Worm (Caenorhabditis elegans) whole organism, L4 larva: ENCODE measurements around the gene F20B6.4.
A peak's percentile ranks its signal among the peaks of the same experiment; 100 is the strongest.

ENCODE experiments used
- D1046.2 ChIP-seq: fragments of 200-800 bp; sonication (Bioruptor generic); IDR thresholded peaks from 2 replicates; pipeline ENCODE4 v1.3.6; 2022; ENCODE audit warnings: missing genetic modification characterization, missing compliant biosample characterization
- F10B5.3 ChIP-seq: sonication (generic microtip); optimal IDR thresholded peaks from 2 replicates; lab custom pipeline; 2016; ENCODE audit warnings: mild to moderate bottlenecking, missing genetic modification characterization, missing compliant biosample characterization
- F26F4.8 ChIP-seq: fragments of 200-800 bp; sonication (Bioruptor generic); conservative IDR thresholded peaks from 2 replicates; pipeline ENCODE4 v1.3.6; 2022; ENCODE audit warnings: missing genetic modification characterization, missing compliant biosample characterization
- F44E2.7 ChIP-seq: fragments of 200-800 bp; sonication (Bioruptor generic); IDR thresholded peaks from 2 replicates; pipeline ENCODE4 v2.1.2; 2022; ENCODE audit warnings: missing genetic modification characterization, missing compliant biosample characterization
- Y48G9A.11 ChIP-seq: fragments of 200-800 bp; sonication (Bioruptor generic); IDR thresholded peaks from 2 replicates; pipeline ENCODE4 v1.3.6; 2022; ENCODE audit warnings: missing genetic modification reagents, missing genetic modification characterization, missing compliant biosample characterization
- aha-1 ChIP-seq: fragments of 150-350 bp; peaks from one replicate; lab custom pipeline; 2014; ENCODE audit warnings: missing biosample characterization, missing genetic modification characterization
- attf-4 ChIP-seq: sonication (generic microtip); optimal IDR thresholded peaks from 3 replicates; lab custom pipeline; 2017; ENCODE audit warnings: missing biosample characterization, missing genetic modification characterization
- ceh-20 ChIP-seq: fragments of 200-800 bp; sonication (Bioruptor generic); IDR thresholded peaks from 2 replicates; pipeline ENCODE4 v1.3.6; 2022; ENCODE audit warnings: missing genetic modification reagents, missing genetic modification characterization, missing compliant biosample characterization
- ceh-28 ChIP-seq: fragments of 150-350 bp; optimal IDR thresholded peaks from 2 replicates; lab custom pipeline; 2014; ENCODE audit warnings: missing biosample characterization, missing genetic modification reagents, missing genetic modification characterization
- ceh-44 ChIP-seq: fragments of 200-800 bp; sonication (Bioruptor generic); IDR thresholded peaks from 2 replicates; pipeline ENCODE4 v1.3.6; 2022; ENCODE audit warnings: missing genetic modification reagents, missing genetic modification characterization, missing compliant biosample characterization
- ceh-62 ChIP-seq: sonication (generic microtip); optimal IDR thresholded peaks from 2 replicates; lab custom pipeline; 2017; ENCODE audit warnings: missing biosample characterization, missing genetic modification characterization
- ceh-82 ChIP-seq: sonication (generic microtip); optimal IDR thresholded peaks from 2 replicates; lab custom pipeline; 2017; ENCODE audit warnings: missing biosample characterization, missing genetic modification characterization
- ces-1 ChIP-seq: fragments of 150-350 bp; sonication (generic microtip); optimal IDR thresholded peaks from 4 replicates; lab custom pipeline; 2014; ENCODE audit warnings: missing biosample characterization, missing genetic modification reagents, missing genetic modification characterization
- cey-2 ChIP-seq: sonication (generic microtip); optimal IDR thresholded peaks from 3 replicates; lab custom pipeline; 2017; ENCODE audit warnings: missing genetic modification characterization, mild to moderate bottlenecking, missing compliant biosample characterization, antibody characterized with exemption, borderline replicate concordance; ENCODE audit not compliant: insufficient read depth
- dmd-8 ChIP-seq: fragments of 200-800 bp; sonication (Bioruptor generic); IDR thresholded peaks from 2 replicates; pipeline ENCODE4 v1.3.6; 2022; ENCODE audit warnings: missing genetic modification characterization, missing compliant biosample characterization
- duxl-1 ChIP-seq: sonication (generic microtip); optimal IDR thresholded peaks from 2 replicates; lab custom pipeline; 2016; ENCODE audit warnings: mild to moderate bottlenecking, missing genetic modification characterization, moderate library complexity, missing compliant biosample characterization; ENCODE audit not compliant: poor library complexity
- egl-27 ChIP-seq: sonication (generic microtip); optimal IDR thresholded peaks from 3 replicates; lab custom pipeline; 2017; ENCODE audit warnings: missing biosample characterization, missing genetic modification reagents, missing genetic modification characterization
- gei-8 ChIP-seq: fragments of 200-800 bp; sonication (Bioruptor generic); optimal IDR thresholded peaks from 2 replicates; lab custom pipeline; 2018; ENCODE audit warnings: mild to moderate bottlenecking, missing genetic modification characterization, missing compliant biosample characterization
- jun-1 ChIP-seq: fragments of 150-350 bp; optimal IDR thresholded peaks from 2 replicates; lab custom pipeline; 2014; ENCODE audit warnings: missing biosample characterization, missing genetic modification reagents, missing genetic modification characterization
- lim-7 ChIP-seq: fragments of 200-800 bp; sonication (Bioruptor generic); IDR thresholded peaks from 2 replicates; pipeline ENCODE4 v1.3.6; 2022; ENCODE audit warnings: missing genetic modification characterization, missing compliant biosample characterization
- lin-1 ChIP-seq: fragments of 200-800 bp; sonication (Bioruptor generic); IDR thresholded peaks from 2 replicates; pipeline ENCODE4 v1.3.6; 2022; ENCODE audit warnings: missing genetic modification reagents, missing genetic modification characterization, missing compliant biosample characterization
- lin-13 ChIP-seq: fragments of 150-350 bp; optimal IDR thresholded peaks from 2 replicates; lab custom pipeline; 2014; ENCODE audit warnings: missing biosample characterization, missing genetic modification reagents, missing genetic modification characterization
- lir-3 ChIP-seq: sonication (generic microtip); optimal IDR thresholded peaks from 2 replicates; lab custom pipeline; 2016; ENCODE audit warnings: mild to moderate bottlenecking, missing genetic modification characterization, missing compliant biosample characterization
- mdt-29 ChIP-seq: fragments of 200-800 bp; sonication (Bioruptor generic); IDR thresholded peaks from 2 replicates; pipeline ENCODE4 v1.3.6; 2022; ENCODE audit warnings: missing genetic modification reagents, missing genetic modification characterization, missing compliant biosample characterization
- mes-2 ChIP-seq: sonication (generic microtip); optimal IDR thresholded peaks from 2 replicates; lab custom pipeline; 2016; ENCODE audit warnings: missing genotype, mild to moderate bottlenecking, missing genetic modification characterization, missing compliant biosample characterization; ENCODE audit not compliant: poor library complexity, severe bottlenecking
- mxl-3 ChIP-seq: fragments of 200-800 bp; sonication (Bioruptor generic); optimal IDR thresholded peaks from 2 replicates; lab custom pipeline; 2018; ENCODE audit warnings: mild to moderate bottlenecking, missing genetic modification characterization, missing compliant biosample characterization
- nhr-111 ChIP-seq: fragments of 200-800 bp; sonication (Bioruptor generic); optimal IDR thresholded peaks from 2 replicates; lab custom pipeline; 2018; ENCODE audit warnings: mild to moderate bottlenecking, missing genetic modification characterization, missing compliant biosample characterization
- nhr-25 ChIP-seq: sonication (generic microtip); optimal IDR thresholded peaks from 2 replicates; lab custom pipeline; 2017; ENCODE audit warnings: missing genetic modification characterization, mild to moderate bottlenecking, missing compliant biosample characterization, antibody characterized with exemption, moderate library complexity, borderline replicate concordance; ENCODE audit not compliant: insufficient read depth
- nhr-41 ChIP-seq: fragments of 200-800 bp; sonication (Bioruptor generic); IDR thresholded peaks from 2 replicates; pipeline ENCODE4 v1.3.6; 2022; ENCODE audit warnings: missing genetic modification reagents, missing genetic modification characterization, missing compliant biosample characterization
- nhr-48 ChIP-seq: sonication (generic microtip); optimal IDR thresholded peaks from 2 replicates; lab custom pipeline; 2016; ENCODE audit warnings: mild to moderate bottlenecking, missing genetic modification characterization, missing compliant biosample characterization
- nhr-6 ChIP-seq: fragments of 150-350 bp; optimal IDR thresholded peaks from 2 replicates; lab custom pipeline; 2014; ENCODE audit warnings: missing biosample characterization, missing genetic modification characterization
- nhr-76 ChIP-seq: fragments of 150-350 bp; optimal IDR thresholded peaks from 2 replicates; lab custom pipeline; 2014; ENCODE audit warnings: missing biosample characterization, missing genetic modification characterization
- pha-4 ChIP-seq, 2 experiments: fragments of 150-350 bp in 1 of 2; fragments of 200-800 bp in 1 of 2; sonication (Bioruptor generic) in 1 of 2; IDR thresholded peaks in 1 of 2; optimal IDR thresholded peaks in 1 of 2; 2 replicates each; pipeline versions ENCODE4 v1.3.6 to Lab custom; 2014 to 2022; ENCODE audit warnings: missing genetic modification characterization in 2 of 2, missing genetic modification reagents in 2 of 2, missing biosample characterization in 1 of 2, missing compliant biosample characterization in 1 of 2
- php-3 ChIP-seq: fragments of 200-800 bp; sonication (Bioruptor generic); IDR thresholded peaks from 2 replicates; pipeline ENCODE4 v1.3.6; 2022; ENCODE audit warnings: missing genetic modification reagents, missing genetic modification characterization, missing compliant biosample characterization
- pqm-1 ChIP-seq: sonication (generic microtip); optimal IDR thresholded peaks from 2 replicates; lab custom pipeline; 2017; ENCODE audit warnings: missing biosample characterization, missing genetic modification characterization
- saeg-2 ChIP-seq: fragments of 200-800 bp; sonication (Bioruptor generic); IDR thresholded peaks from 2 replicates; pipeline ENCODE4 v1.3.6; 2022; ENCODE audit warnings: missing genetic modification reagents, missing genetic modification characterization, missing compliant biosample characterization
- skn-1 ChIP-seq: fragments of 150-350 bp; optimal IDR thresholded peaks from 2 replicates; lab custom pipeline; 2014; ENCODE audit warnings: missing biosample characterization, missing genetic modification characterization
- snpc-4 ChIP-seq: fragments of 150-350 bp; optimal IDR thresholded peaks from 2 replicates; lab custom pipeline; 2014; ENCODE audit warnings: missing biosample characterization, missing genetic modification characterization
- tra-1 ChIP-seq: fragments of 200-800 bp; sonication (Bioruptor generic); IDR thresholded peaks from 2 replicates; pipeline ENCODE4 v1.3.6; 2022; ENCODE audit warnings: missing genetic modification reagents, missing genetic modification characterization, missing compliant biosample characterization
- unc-130 ChIP-seq: sonication (generic microtip); optimal IDR thresholded peaks from 2 replicates; lab custom pipeline; 2016; ENCODE audit warnings: missing genetic modification reagents, missing genetic modification characterization, missing compliant biosample characterization
- zfp-3 ChIP-seq: fragments of 200-800 bp; sonication (Bioruptor generic); conservative IDR thresholded peaks from 2 replicates; pipeline ENCODE4 v1.3.6; 2022; ENCODE audit warnings: missing genetic modification reagents, missing genetic modification characterization, missing compliant biosample characterization
- zip-2 ChIP-seq: fragments of 150-350 bp; optimal IDR thresholded peaks from 2 replicates; lab custom pipeline; 2014; ENCODE audit warnings: missing biosample characterization, missing genetic modification characterization

The F20B6.4 gene

ce11 chrX:4190537-4191144, 5.7 kb downstream of the F20B6.4 start, which contains the start of gene vha-12 (continued):
- TF ChIP-seq zip-2 (tag; lab: Kevin White, UChicago) (peak; percentile 53), jun-1 (tag; lab: Kevin White, UChicago) (peak; percentile 80), Y48G9A.11 (GFP tag; lab: Robert Waterston, UW) (no peak), dmd-8 (0 out of 2 replicates have a peak, but pooled peaks have one; percentile 43), attf-4 (tag; lab: Kevin White, UChicago) (no peak), nhr-48 (tag; lab: Kevin White, UChicago) (peak; percentile 80), mdt-29 (no peak)

ce11 chrX:4186656-4187055, 9.7 kb downstream of the F20B6.4 start, which contains the start of gene mrp-6:
mrp-6 (minus strand) TSS chrX:4186756.
- TF ChIP-seq D1046.2 (GFP tag; lab: Robert Waterston, UW) (no peak), nhr-25 (tag; lab: Kevin White, UChicago) (no peak), php-3 (GFP tag; lab: Robert Waterston, UW) (no peak), tra-1 (GFP tag; lab: Robert Waterston, UW) (no peak), zip-2 (tag; lab: Kevin White, UChicago) (no peak), F44E2.7 (GFP tag; lab: Robert Waterston, UW) (no peak), jun-1 (tag; lab: Kevin White, UChicago) (no peak), pqm-1 (tag; lab: Kevin White, UChicago) (no peak), lin-1 (no peak), F10B5.3 (tag; lab: Kevin White, UChicago) (no peak)

DNA sequence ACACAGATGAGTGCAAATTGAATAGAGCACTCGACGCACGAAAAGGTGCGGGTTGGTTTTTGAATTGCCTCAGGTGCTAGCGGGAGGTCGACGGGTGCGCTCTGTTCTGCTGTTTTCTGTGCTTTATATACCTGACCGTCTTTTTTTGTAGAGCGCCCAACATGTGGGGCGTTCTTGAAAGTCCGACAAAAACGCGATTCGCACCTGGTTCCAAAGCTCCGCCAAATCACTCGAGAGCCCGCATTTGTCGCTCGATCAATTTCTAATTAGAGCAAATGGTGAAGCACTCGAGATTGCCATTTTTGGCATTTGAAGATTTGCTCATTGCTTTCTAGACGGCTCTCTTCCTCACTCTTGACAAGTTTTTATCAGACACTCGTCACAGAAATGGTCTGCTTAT, 18.9 kb downstream of the F20B6.4 start, which contains the start of gene ZK470.6:
ZK470.6 (minus strand) TSS at position 101 of the 400 bp plus-strand sequence.
- no peak for TF ChIP-seq lin-13 (GFP tag; lab: Kevin White, UChicago)
- TF ChIP-seq unc-130 (GFP tag; lab: Kevin White, UChicago), result no peak
- TF ChIP-seq dmd-8, result no peak
- TF ChIP-seq snpc-4 (tag; lab: Kevin White, UChicago), result no peak
- no peak for TF ChIP-seq mdt-29
- no peak for TF ChIP-seq ces-1
- TF ChIP-seq duxl-1 (tag; lab: Kevin White, UChicago), result no peak
- no peak for TF ChIP-seq ceh-20 (GFP tag; lab: Robert Waterston, UW)
- no peak for TF ChIP-seq saeg-2 (GFP tag; lab: Robert Waterston, UW)
- no peak for TF ChIP-seq mes-2 (tag; lab: Kevin White, UChicago)
- no peak for TF ChIP-seq lir-3
- no peak for TF ChIP-seq zfp-3 (GFP tag; lab: Robert Waterston, UW)
- no peak for TF ChIP-seq egl-27
- no peak for TF ChIP-seq cey-2

ce11 chrX:4167150-4167549, 29.2 kb downstream of the F20B6.4 start, which contains the start of gene ZK470.14:
ZK470.14 (plus strand) TSS chrX:4167450.
- peak; percentile 59 for TF ChIP-seq aha-1 (tag; lab: Kevin White, UChicago)
- TF ChIP-seq nhr-41 (GFP tag; lab: Robert Waterston, UW), result no peak

DNA sequence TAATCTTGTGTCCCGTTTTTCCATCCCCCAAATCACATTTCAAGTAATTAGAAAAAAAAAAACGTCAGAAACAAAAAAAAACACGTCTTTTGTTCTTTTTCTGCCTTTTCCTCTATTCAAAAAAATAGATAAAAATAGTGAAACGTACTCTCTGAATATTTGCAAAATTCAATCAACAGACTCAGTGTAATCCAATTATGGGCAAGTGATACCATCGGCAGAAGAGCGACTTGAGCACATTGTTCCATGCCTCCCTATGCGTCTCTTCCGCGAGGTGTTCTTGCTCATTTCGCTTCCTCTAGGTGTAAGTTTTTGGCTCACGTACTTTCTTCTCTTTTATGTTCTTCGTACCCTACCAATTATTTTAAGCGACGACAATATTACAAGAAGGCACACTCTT, 32.9 kb downstream of the F20B6.4 start, which contains the start of gene ZK470.1:
ZK470.1 (plus strand) TSS at position 301 of the 400 bp plus-strand sequence.
- no peak for TF ChIP-seq nhr-6 (tag; lab: Kevin White, UChicago)
- TF ChIP-seq F10B5.3 (tag; lab: Kevin White, UChicago), result no peak
- TF ChIP-seq ceh-82, result no peak
- TF ChIP-seq F26F4.8, result no peak
- TF ChIP-seq pha-4 (GFP tag; IDR thresholded peaks at IDR 0.05; lab: Robert Waterston, UW), result no peak
- TF ChIP-seq pha-4 (tag; optimal IDR thresholded peaks at IDR 0.05; lab: Kevin White, UChicago), result no peak
- no peak for TF ChIP-seq skn-1 (tag; lab: Kevin White, UChicago)
- TF ChIP-seq lim-7 (GFP tag; lab: Robert Waterston, UW), result no peak
- no peak for TF ChIP-seq gei-8 (GFP tag; lab: Kevin White, UChicago)
- TF ChIP-seq ceh-44 (GFP tag; lab: Robert Waterston, UW), result no peak
- TF ChIP-seq ceh-62, result no peak
- TF ChIP-seq D1046.2 (GFP tag; lab: Robert Waterston, UW), result no peak
- no peak for TF ChIP-seq ceh-28 (tag; lab: Kevin White, UChicago)
- TF ChIP-seq mxl-3 (GFP tag; lab: Kevin White, UChicago), result no peak
- TF ChIP-seq nhr-76 (tag; lab: Kevin White, UChicago), result no peak
- TF ChIP-seq nhr-111 (GFP tag; lab: Kevin White, UChicago), result no peak
- TF ChIP-seq mdt-29, result no peak
- TF ChIP-seq, all 104 proteins: peak for 0
